Worm (Caenorhabditis elegans): Measurements from ENCODE around the gene Y9C2UA.1.
"Not testable (repeated sequence)": the region's sequence is repeated elsewhere in the genome, so short reads cannot be mapped to it uniquely, and the experiment has no call there.

DNA sequence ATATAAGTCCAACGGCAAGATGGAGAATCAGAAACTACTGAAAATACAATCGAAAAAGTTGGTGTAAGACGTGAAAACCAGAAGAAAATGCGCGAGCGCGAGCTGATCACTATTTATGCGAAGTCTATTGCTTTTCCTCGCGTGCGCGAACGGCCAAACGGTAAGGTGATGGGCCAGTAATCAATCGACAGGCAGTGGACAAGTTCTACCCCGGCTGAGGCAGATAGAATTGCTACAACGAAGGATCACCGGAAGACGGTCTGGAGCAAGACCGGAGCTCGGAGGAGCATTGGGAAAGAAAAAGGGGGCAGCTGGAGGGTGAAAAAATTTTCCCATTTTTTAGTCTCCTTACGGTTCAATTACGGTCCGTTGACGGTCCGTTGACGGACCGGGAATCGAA is 36.8 kb upstream of the Y9C2UA.1 start:
- not testable (repeated sequence) for TF ChIP-seq ZK546.5, pqm-1, egl-27, hif-1, pha-4 (tag; optimal IDR thresholded peaks at IDR 0.05)
- TF ChIP-seq madf-5 (GFP tag; IDR thresholded peaks at IDR 0.05) (peak; percentile 61 to 77; a peak in 2 of 4 replicates), madf-9 (GFP tag; conservative IDR thresholded peaks at IDR 0.05) (peak; percentile 69), pha-4 (GFP tag; IDR thresholded peaks at IDR 0.05) (peak; percentile 89)
